Fruit fly (Drosophila melanogaster): ENCODE results near the gene CG13078.

dm6 chr2L:19516062-19516461 lies 47.7 kb upstream of the CG13078 start:
- TF ChIP-seq slou (GFP tag; optimal IDR thresholded peaks at IDR 0.05) (no peak), ssp (GFP tag; IDR thresholded peaks at IDR 0.05) (no peak), pb (GFP tag; optimal IDR thresholded peaks at IDR 0.05) (no peak), CG11398 (GFP tag; optimal IDR thresholded peaks at IDR 0.05) (no peak), chm (GFP tag; IDR thresholded peaks at IDR 0.05) (no peak), dati (GFP tag; IDR thresholded peaks at IDR 0.05) (no peak), CG2129 (GFP tag; IDR thresholded peaks at IDR 0.05; ENCODE audit: partially characterized antibody) (no peak), ash1 (GFP tag; optimal IDR thresholded peaks at IDR 0.05) (no peak)
